Fruit fly (Drosophila melanogaster) whole organism, larva: Measurements from ENCODE around the gene hdly.

ENCODE experiments used
- noc ChIP-seq: fragments of 200-800 bp; sonication (Bioruptor generic); optimal IDR thresholded peaks from 3 replicates; lab custom pipeline; 2019; ENCODE audit warnings: missing biosample characterization, mild to moderate bottlenecking, missing genetic modification characterization, moderate library complexity

hdly gene

dm6 chr3R:20960881-20961518 lies 46.9 kb downstream of the hdly start:
- peak; percentile 29 for TF ChIP-seq noc (tag; lab: Kevin White, UChicago)

DNA sequence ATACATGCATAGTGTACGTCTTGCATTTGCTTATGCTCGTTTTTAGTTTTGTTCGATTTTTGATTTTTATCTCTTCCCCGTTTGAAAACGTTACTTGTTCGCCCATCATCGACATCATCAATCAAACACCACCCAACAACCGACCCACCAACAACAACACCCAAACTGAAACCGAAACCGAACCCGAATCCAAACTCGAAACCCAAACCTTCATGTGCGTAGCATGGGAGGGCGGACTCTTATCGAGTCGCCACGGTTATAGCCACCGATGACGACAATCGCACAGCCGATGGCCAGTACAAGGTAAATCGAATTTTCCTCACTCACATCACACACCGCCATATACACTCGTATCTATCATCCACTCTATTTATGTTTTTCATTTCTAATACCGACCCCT lies 47.9 kb downstream of the hdly start:
- no peak for TF ChIP-seq noc (tag; lab: Kevin White, UChicago)

DNA sequence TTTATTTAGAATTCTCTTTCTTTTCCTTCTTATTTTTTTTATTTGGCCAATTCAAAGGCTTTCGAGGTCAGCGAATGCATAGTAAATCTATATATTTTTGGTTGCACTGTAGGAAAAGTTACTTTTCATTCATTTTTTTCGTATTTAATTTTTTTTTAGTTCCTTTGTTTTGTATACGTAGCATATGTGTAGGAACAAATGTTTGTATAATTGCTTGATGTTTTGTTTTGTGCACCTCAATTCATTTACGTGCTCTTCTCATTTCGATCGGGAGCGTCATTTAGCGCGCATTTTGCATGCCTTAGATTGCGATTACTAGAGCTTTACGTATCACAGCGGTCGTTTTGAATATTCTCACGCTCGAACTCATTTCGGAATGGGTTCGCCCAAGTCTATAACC lies 48.9 kb downstream of the hdly start:
- TF ChIP-seq noc (tag; lab: Kevin White, UChicago): no peak

dm6 chr3R:20976649-20977048 lies 62.6 kb downstream of the hdly start:
- no peak for TF ChIP-seq noc (tag; lab: Kevin White, UChicago)

DNA sequence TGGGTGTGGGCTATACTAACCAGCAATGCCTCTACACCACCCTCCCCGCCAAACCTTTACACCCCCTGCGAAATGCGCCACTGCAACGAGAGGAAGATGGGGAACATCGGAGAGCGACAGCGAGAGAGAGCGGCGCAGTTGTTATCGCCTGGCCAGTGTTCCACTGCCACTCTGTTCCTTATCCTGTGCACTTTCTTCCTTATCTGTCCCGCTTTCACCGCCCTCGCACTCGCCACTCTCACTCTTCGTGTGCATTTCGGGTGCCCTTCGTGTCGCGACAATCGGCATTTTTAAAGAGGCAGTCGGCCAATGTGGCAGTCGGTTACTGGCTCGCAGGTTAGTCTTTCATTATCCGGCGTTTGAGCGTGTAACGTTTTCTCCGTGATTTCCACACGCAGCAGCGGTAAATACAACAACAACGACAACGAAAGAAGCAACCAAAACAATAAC lies 63.8 kb downstream of the hdly start, which contains the start of gene Calx:
Calx (plus strand) TSS at position 338 of the 450 bp plus-strand sequence.
- TF ChIP-seq noc (tag; lab: Kevin White, UChicago): no peak
